Worm (Caenorhabditis elegans): ENCODE data around the gene pfd-5.

pfd-5 gene

DNA sequence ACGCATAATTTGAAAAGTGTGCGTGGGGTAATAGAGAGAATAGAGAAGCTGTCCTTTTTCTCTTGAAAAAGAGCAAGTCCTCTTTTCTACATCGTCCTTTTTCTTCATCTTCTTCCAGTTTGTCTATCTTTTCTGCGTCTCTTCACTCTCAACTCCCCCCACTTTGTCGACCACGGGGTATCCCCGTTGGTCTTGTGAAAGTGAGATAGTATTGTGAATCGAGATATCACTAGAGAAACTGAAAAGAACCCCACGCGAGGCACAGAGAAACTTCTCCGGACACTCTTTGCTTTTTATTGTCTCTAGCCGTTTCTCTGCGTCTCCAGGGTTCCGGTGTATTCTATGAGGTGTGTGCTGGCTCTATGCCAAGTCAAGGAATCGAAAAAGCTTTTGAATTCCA, 43.1 kb downstream of the pfd-5 start (continued):
- TF ChIP-seq fos-1 (tag; optimal IDR thresholded peaks at IDR 0.05) (peak; percentile 34), ztf-4 (tag; optimal IDR thresholded peaks at IDR 0.05) (no peak), jun-1 (tag; optimal IDR thresholded peaks at IDR 0.05) (peak; percentile 89), nhr-23 (tag; optimal IDR thresholded peaks at IDR 0.05) (peak; percentile 85), unc-62 (GFP tag; optimal IDR thresholded peaks at IDR 0.05) (peak; percentile 69), ceh-16 (tag; optimal IDR thresholded peaks at IDR 0.05) (no peak), lin-15B (tag; optimal IDR thresholded peaks at IDR 0.05) (peak; percentile 74), nfya-1 (tag; optimal IDR thresholded peaks at IDR 0.05; ENCODE audit: insufficient read depth) (peak; percentile 94), R02D3.7 (tag; optimal IDR thresholded peaks at IDR 0.05) (peak; percentile 75), ceh-9 (tag; optimal IDR thresholded peaks at IDR 0.05) (no peak), fkh-2 (tag; optimal IDR thresholded peaks at IDR 0.05) (no peak), ama-1 (optimal IDR thresholded peaks at IDR 0.05) (peak; percentile 79), elt-2 (tag; optimal IDR thresholded peaks at IDR 0.05) (peak; percentile 83), mml-1 (tag; optimal IDR thresholded peaks at IDR 0.05) (no peak), tbx-2 (tag; optimal IDR thresholded peaks at IDR 0.05) (peak; percentile 79), nhr-237 (tag; optimal IDR thresholded peaks at IDR 0.05) (no peak)

DNA sequence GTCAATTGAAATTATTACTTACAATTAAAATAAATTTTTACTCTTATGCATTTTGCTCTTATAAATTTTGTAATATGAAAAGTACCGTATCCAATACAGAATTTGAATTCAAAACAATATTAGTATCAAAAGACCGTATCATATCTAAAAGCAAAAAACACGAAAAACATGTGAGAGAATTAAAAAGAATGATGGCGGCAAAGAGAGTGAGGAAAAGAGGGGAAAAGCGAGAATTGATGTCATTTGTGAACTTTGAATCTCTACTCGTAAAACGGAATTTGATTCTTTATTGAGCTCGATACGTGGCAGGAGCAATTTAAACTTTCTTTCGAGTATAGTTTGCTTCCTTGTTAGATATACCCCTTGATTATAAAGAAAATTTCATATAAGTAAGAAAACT, 44.2 kb downstream of the pfd-5 start:
- TF ChIP-seq nhr-25 (tag; optimal IDR thresholded peaks at IDR 0.05) (no peak), jun-1 (tag; optimal IDR thresholded peaks at IDR 0.05) (peak; percentile 16), elt-2 (tag; optimal IDR thresholded peaks at IDR 0.05) (peak; percentile 30), pha-4 (tag; optimal IDR thresholded peaks at IDR 0.05) (no peak)

DNA sequence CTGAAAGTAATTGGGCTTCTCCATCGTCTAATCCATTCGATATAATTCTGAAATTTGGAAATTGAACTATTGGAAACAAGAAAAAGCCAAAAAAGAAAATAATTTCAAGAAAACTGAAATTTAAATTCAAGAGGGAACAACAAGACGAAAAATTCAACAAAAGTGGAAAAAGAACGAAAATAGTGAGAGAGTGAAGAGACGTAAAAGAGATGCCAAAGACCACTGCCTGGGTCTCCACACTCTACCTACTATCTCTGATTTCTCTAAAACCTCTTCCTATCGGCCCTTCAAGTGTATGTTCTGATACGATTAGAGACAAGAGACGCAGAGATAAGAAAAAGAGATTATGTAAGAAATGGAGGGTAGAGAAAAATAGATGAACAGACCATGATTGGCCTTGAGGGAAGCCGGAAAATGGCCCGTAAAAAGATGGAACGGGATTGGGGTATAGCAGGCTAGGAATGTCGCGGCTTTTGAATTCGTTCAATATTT, 44.9 kb downstream of the pfd-5 start, which contains the start of gene ogt-1:
Gene ogt-1, minus strand, starts transcription at position 51 of the 492 bp plus-strand sequence.
- no peak for TF ChIP-seq sea-2 (GFP tag; optimal IDR thresholded peaks at IDR 0.05)
- no peak for TF ChIP-seq nhr-76 (tag; optimal IDR thresholded peaks at IDR 0.05)
- TF ChIP-seq nhr-23 (tag; optimal IDR thresholded peaks at IDR 0.05), result peak; percentile 93
- TF ChIP-seq aly-2 (tag; optimal IDR thresholded peaks at IDR 0.05), result no peak
- peak; percentile 61 for TF ChIP-seq tbx-2 (tag; optimal IDR thresholded peaks at IDR 0.05)
- peak; percentile 80 for TF ChIP-seq ama-1 (optimal IDR thresholded peaks at IDR 0.05)
- peak; percentile 70 for TF ChIP-seq fos-1 (tag; optimal IDR thresholded peaks at IDR 0.05)
- TF ChIP-seq ztf-4 (tag; optimal IDR thresholded peaks at IDR 0.05), result peak; percentile 52
- TF ChIP-seq unc-39 (tag; optimal IDR thresholded peaks at IDR 0.05), result no peak
- TF ChIP-seq egl-5 (tag; optimal IDR thresholded peaks at IDR 0.05), result peak; percentile 86
- TF ChIP-seq nhr-25 (tag; optimal IDR thresholded peaks at IDR 0.05), result peak; percentile 96
- TF ChIP-seq jun-1 (tag; optimal IDR thresholded peaks at IDR 0.05), result peak; percentile 89
- TF ChIP-seq hmg-11 (tag; optimal IDR thresholded peaks at IDR 0.05), result peak; percentile 86
- TF ChIP-seq zag-1 (tag; optimal IDR thresholded peaks at IDR 0.05), result no peak
- TF ChIP-seq mml-1 (tag; optimal IDR thresholded peaks at IDR 0.05), result no peak
- peak; percentile 87 for TF ChIP-seq ceh-28 (tag; optimal IDR thresholded peaks at IDR 0.05)
- no peak for TF ChIP-seq elt-3 (tag; optimal IDR thresholded peaks at IDR 0.05)
- TF ChIP-seq mdl-1 (tag; optimal IDR thresholded peaks at IDR 0.05), result peak; percentile 66
- TF ChIP-seq ZK546.5 (tag; optimal IDR thresholded peaks at IDR 0.05), result no peak
- TF ChIP-seq ceh-82 (tag; optimal IDR thresholded peaks at IDR 0.05), result no peak
- peak; percentile 77 for TF ChIP-seq pqm-1 (tag; optimal IDR thresholded peaks at IDR 0.05)
- TF ChIP-seq lsy-12 (tag; optimal IDR thresholded peaks at IDR 0.05), result peak; percentile 58
- TF ChIP-seq egl-27 (tag; optimal IDR thresholded peaks at IDR 0.05), result peak; percentile 83
- no peak for TF ChIP-seq nhr-28 (tag; optimal IDR thresholded peaks at IDR 0.05)
- peak; percentile 43 for TF ChIP-seq nhr-77 (tag; optimal IDR thresholded peaks at IDR 0.05)
- no peak for TF ChIP-seq ceh-16 (tag; optimal IDR thresholded peaks at IDR 0.05)
- no peak for TF ChIP-seq lin-39 (tag; optimal IDR thresholded peaks at IDR 0.05)
- TF ChIP-seq fkh-2 (tag; optimal IDR thresholded peaks at IDR 0.05), result no peak
- TF ChIP-seq elt-2 (tag; optimal IDR thresholded peaks at IDR 0.05), result peak; percentile 62
- TF ChIP-seq snpc-4 (tag; optimal IDR thresholded peaks at IDR 0.05), result peak; percentile 57
- peak; percentile 39 for TF ChIP-seq fkh-10 (GFP tag; optimal IDR thresholded peaks at IDR 0.05)
- no peak for TF ChIP-seq nhr-237 (tag; optimal IDR thresholded peaks at IDR 0.05)
- peak in 1 of 2 experiments; percentile 45 for TF ChIP-seq eor-1 (tag; optimal IDR thresholded peaks at IDR 0.05)
- no peak for TF ChIP-seq ceh-9 (tag; optimal IDR thresholded peaks at IDR 0.05)
- peak; percentile 6 for TF ChIP-seq nhr-11 (tag; optimal IDR thresholded peaks at IDR 0.05)
- no peak for TF ChIP-seq nhr-67 (tag; optimal IDR thresholded peaks at IDR 0.05)
- peak; percentile 63 for TF ChIP-seq skn-1 (tag; optimal IDR thresholded peaks at IDR 0.05)
- peak; percentile 84 for TF ChIP-seq nhr-43 (tag; optimal IDR thresholded peaks at IDR 0.05; ENCODE audit: poor library complexity, severe bottlenecking)
- peak; percentile 64 for TF ChIP-seq elt-1 (tag; optimal IDR thresholded peaks at IDR 0.05)
- TF ChIP-seq nfya-1 (tag; optimal IDR thresholded peaks at IDR 0.05; ENCODE audit: insufficient read depth), result peak; percentile 94
- peak; percentile 59 for TF ChIP-seq R02D3.7 (tag; optimal IDR thresholded peaks at IDR 0.05)
- TF ChIP-seq daf-12 (tag; optimal IDR thresholded peaks at IDR 0.05), result no peak
- TF ChIP-seq lin-15B (tag; optimal IDR thresholded peaks at IDR 0.05), result peak; percentile 72
- no peak for TF ChIP-seq nhr-12 (tag; optimal IDR thresholded peaks at IDR 0.05)
- peak; percentile 94 for TF ChIP-seq pha-4 (tag; optimal IDR thresholded peaks at IDR 0.05)
- TF ChIP-seq ztf-11 (tag; optimal IDR thresholded peaks at IDR 0.05), result no peak
- peak; percentile 32 for TF ChIP-seq unc-62 (GFP tag; optimal IDR thresholded peaks at IDR 0.05)

All from whole organism, L3 larva.